Fruit fly (Drosophila melanogaster) whole organism, pupa: Measurements from ENCODE around the gene CG43901.

Experiments
- CG10348 ChIP-seq: fragments of 200-800 bp; sonication (Bioruptor generic); IDR thresholded peaks from 2 replicates; pipeline ENCODE4 v1.3.6; 2022; ENCODE audit warnings: missing biosample characterization, missing genetic modification characterization
- CG13204 ChIP-seq: fragments of 200-800 bp; sonication (Bioruptor generic); optimal IDR thresholded peaks from 2 replicates; lab custom pipeline; 2018; ENCODE audit warnings: missing biosample characterization, mild to moderate bottlenecking, missing genetic modification characterization, moderate library complexity
- CG15710 ChIP-seq: fragments of 200-800 bp; sonication (Bioruptor generic); optimal IDR thresholded peaks from 2 replicates; lab custom pipeline; 2018; ENCODE audit warnings: missing biosample characterization, mild to moderate bottlenecking, missing genetic modification characterization, moderate library complexity
- CG8301 ChIP-seq: fragments of 200-800 bp; sonication (Bioruptor generic); optimal IDR thresholded peaks from 2 replicates; lab custom pipeline; 2018; ENCODE audit warnings: missing biosample characterization, mild to moderate bottlenecking, missing genetic modification characterization
- D1 ChIP-seq: fragments of 200-800 bp; sonication (Bioruptor generic); optimal IDR thresholded peaks from 2 replicates; lab custom pipeline; 2018; ENCODE audit warnings: missing biosample characterization, mild to moderate bottlenecking, missing genetic modification characterization, moderate library complexity
- Ets98B ChIP-seq: fragments of 200-800 bp; sonication (Bioruptor generic); IDR thresholded peaks from 2 replicates; pipeline ENCODE4 v1.3.6; 2022; ENCODE audit warnings: missing biosample characterization, missing genetic modification characterization
- Pif1A ChIP-seq: fragments of 200-800 bp; sonication (Bioruptor generic); optimal IDR thresholded peaks from 3 replicates; lab custom pipeline; 2016; ENCODE audit warnings: missing biosample characterization, missing genetic modification characterization
- rn ChIP-seq: fragments of 200-800 bp; sonication (Bioruptor generic); IDR thresholded peaks from 2 replicates; pipeline ENCODE4 v1.3.6; 2022; ENCODE audit warnings: missing biosample characterization, missing genetic modification characterization

- TF ChIP-seq Ets98B (GFP tag; lab: Robert Waterston, UW) (no peak), D1 (tag; lab: Kevin White, UChicago) (no peak), rn (GFP tag; lab: Robert Waterston, UW) (no peak), CG15710 (tag; lab: Kevin White, UChicago) (no peak), Pif1A (GFP tag; lab: Kevin White, UChicago) (no peak), CG13204 (GFP tag; lab: Kevin White, UChicago) (no peak), CG10348 (GFP tag; lab: Robert Waterston, UW) (no peak), CG8301 (tag; lab: Kevin White, UChicago) (no peak)
Measured at dm6 chrX:10857376-10857775, 48.2 kb upstream of the CG43901 start, which contains the start of the genes sofe and CG2186.
